Worm (Caenorhabditis elegans) whole organism, L1 larva: ENCODE results near the gene F41D9.2.
A peak's percentile ranks its signal among the peaks of the same experiment; 100 is the strongest.

Experiments
- Y116A8C.19 ChIP-seq: sonication (generic microtip); optimal IDR thresholded peaks from 2 replicates; lab custom pipeline; 2016; ENCODE audit warnings: missing compliant biosample characterization, missing genetic modification characterization, borderline replicate concordance
- aha-1 ChIP-seq: fragments of 150-350 bp; optimal IDR thresholded peaks from 2 replicates; lab custom pipeline; 2014; ENCODE audit warnings: missing biosample characterization, missing genetic modification characterization
- alr-1 ChIP-seq: fragments of 200-800 bp; sonication (Bioruptor generic); optimal IDR thresholded peaks from 2 replicates; lab custom pipeline; 2018; ENCODE audit warnings: borderline replicate concordance, mild to moderate bottlenecking, missing genetic modification characterization, missing compliant biosample characterization
- blmp-1 ChIP-seq: fragments of 150-350 bp; optimal IDR thresholded peaks from 2 replicates; lab custom pipeline; 2014; ENCODE audit warnings: missing biosample characterization, missing genetic modification characterization
- ceh-8 ChIP-seq: fragments of 200-800 bp; sonication (Bioruptor generic); optimal IDR thresholded peaks from 2 replicates; lab custom pipeline; 2018; ENCODE audit warnings: mild to moderate bottlenecking, missing genetic modification characterization, moderate library complexity, missing compliant biosample characterization
- ceh-82 ChIP-seq, 3 experiments: fragments of 150-350 bp in 1 of 3; sonication (generic microtip) in 2 of 3; optimal IDR thresholded peaks; 2 replicates each; lab custom pipeline; 2014 to 2017; ENCODE audit warnings: missing biosample characterization in 3 of 3, missing genetic modification characterization in 3 of 3
- ceh-88 ChIP-seq: fragments of 200-800 bp; sonication (Bioruptor generic); IDR thresholded peaks from 2 replicates; pipeline ENCODE4 v1.3.6; 2022; ENCODE audit warnings: missing genetic modification characterization, missing compliant biosample characterization
- ces-1 ChIP-seq: fragments of 150-350 bp; optimal IDR thresholded peaks from 2 replicates; lab custom pipeline; 2014; ENCODE audit warnings: missing biosample characterization, missing genetic modification reagents, missing genetic modification characterization
- dpl-1 ChIP-seq, 3 experiments: fragments of 150-350 bp in 2 of 3; sonication (generic microtip) in 1 of 3; optimal IDR thresholded peaks; 2 replicates each; lab custom pipeline; 2014 to 2017; ENCODE audit warnings: missing biosample characterization in 3 of 3, missing genetic modification characterization in 3 of 3, missing genetic modification reagents in 3 of 3
- dsc-1 ChIP-seq: sonication (generic microtip); optimal IDR thresholded peaks from 2 replicates; lab custom pipeline; 2016; ENCODE audit warnings: mild to moderate bottlenecking, missing genetic modification characterization, missing compliant biosample characterization
- efl-1 ChIP-seq, 4 experiments: fragments of 150-350 bp; optimal IDR thresholded peaks in 3 of 4; peaks in 1 of 4; 1 replicate in 1 of 4; 2 replicates in 3 of 4; lab custom pipeline; 2014; ENCODE audit warnings: missing biosample characterization in 2 of 4, missing genetic modification characterization in 2 of 4, missing genetic modification reagents in 2 of 4
- egl-13 ChIP-seq: sonication (generic microtip); optimal IDR thresholded peaks from 2 replicates; lab custom pipeline; 2016; ENCODE audit warnings: missing genotype, missing genetic modification reagents, missing genetic modification characterization, missing compliant biosample characterization
- egl-27 ChIP-seq, 2 experiments: fragments of 150-350 bp in 1 of 2; sonication (generic microtip); optimal IDR thresholded peaks; 3 replicates each; lab custom pipeline; 2017 to 2018; ENCODE audit warnings: missing biosample characterization in 2 of 2, missing genetic modification characterization in 2 of 2, missing genetic modification reagents in 2 of 2
- elt-2 ChIP-seq: sonication (generic microtip); optimal IDR thresholded peaks from 2 replicates; lab custom pipeline; 2016; ENCODE audit warnings: missing genetic modification characterization, mild to moderate bottlenecking, inconsistent platforms, missing compliant biosample characterization, missing genetic modification reagents
- elt-3 ChIP-seq, 6 experiments: fragments of 150-350 bp in 1 of 6; sonication (generic microtip); optimal IDR thresholded peaks; 2 replicates each; lab custom pipeline; 2017 to 2018; ENCODE audit warnings: missing biosample characterization in 6 of 6, missing genetic modification characterization in 6 of 6, inconsistent platforms in 1 of 6
- ets-5 ChIP-seq: fragments of 200-800 bp; sonication (Bioruptor generic); IDR thresholded peaks from 2 replicates; pipeline ENCODE4 v1.3.6; 2022; ENCODE audit warnings: missing genetic modification characterization, missing compliant biosample characterization
- fkh-4 ChIP-seq: sonication (generic microtip); optimal IDR thresholded peaks from 2 replicates; lab custom pipeline; 2016; ENCODE audit warnings: missing compliant biosample characterization, missing genetic modification characterization, borderline replicate concordance
- lin-14 ChIP-seq: fragments of 200-800 bp; sonication (Bioruptor generic); optimal IDR thresholded peaks from 2 replicates; lab custom pipeline; 2018; ENCODE audit warnings: mild to moderate bottlenecking, missing genetic modification characterization, moderate library complexity, missing compliant biosample characterization
- lin-39 ChIP-seq: fragments of 150-350 bp; optimal IDR thresholded peaks from 2 replicates; lab custom pipeline; 2014; ENCODE audit warnings: missing biosample characterization, missing genetic modification reagents, missing genetic modification characterization
- lsy-2 ChIP-seq, 2 experiments: fragments of 150-350 bp; optimal IDR thresholded peaks; 2 replicates each; lab custom pipeline; 2014; ENCODE audit warnings: missing biosample characterization in 2 of 2, missing genetic modification characterization in 2 of 2
- mab-9 ChIP-seq: fragments of 200-800 bp; sonication (Bioruptor generic); IDR thresholded peaks from 2 replicates; pipeline ENCODE4 v1.3.6; 2022; ENCODE audit warnings: missing genetic modification reagents, missing genetic modification characterization, missing compliant biosample characterization
- mdl-1 ChIP-seq, 2 experiments: fragments of 150-350 bp; optimal IDR thresholded peaks; 2 replicates each; lab custom pipeline; 2014 to 2017; ENCODE audit warnings: missing biosample characterization in 2 of 2, missing genetic modification characterization in 2 of 2, inconsistent platforms in 1 of 2
- mef-2 ChIP-seq: fragments of 150-350 bp; optimal IDR thresholded peaks from 2 replicates; lab custom pipeline; 2014; ENCODE audit warnings: missing biosample characterization, missing genetic modification characterization
- mep-1 ChIP-seq: fragments of 150-350 bp; optimal IDR thresholded peaks from 2 replicates; lab custom pipeline; 2014; ENCODE audit warnings: missing biosample characterization, missing genetic modification characterization
- nhr-12 ChIP-seq: sonication (generic microtip); optimal IDR thresholded peaks from 2 replicates; lab custom pipeline; 2017; ENCODE audit warnings: missing biosample characterization, missing genetic modification characterization
- nhr-19 ChIP-seq: fragments of 200-800 bp; sonication (Bioruptor generic); conservative IDR thresholded peaks from 2 replicates; pipeline ENCODE4 v1.3.6; 2022; ENCODE audit warnings: missing genetic modification characterization, missing compliant biosample characterization
- nhr-20 ChIP-seq: sonication (generic microtip); optimal IDR thresholded peaks from 2 replicates; lab custom pipeline; 2016; ENCODE audit warnings: mild to moderate bottlenecking, missing genetic modification characterization, missing compliant biosample characterization
- nhr-28 ChIP-seq: fragments of 150-350 bp; optimal IDR thresholded peaks from 2 replicates; lab custom pipeline; 2014; ENCODE audit warnings: missing biosample characterization, missing genetic modification characterization
- nhr-47 ChIP-seq: sonication (generic microtip); optimal IDR thresholded peaks from 2 replicates; lab custom pipeline; 2016; ENCODE audit warnings: mild to moderate bottlenecking, missing genetic modification characterization, moderate library complexity, missing compliant biosample characterization
- nhr-71 ChIP-seq: sonication (generic microtip); optimal IDR thresholded peaks from 2 replicates; lab custom pipeline; 2016; ENCODE audit warnings: mild to moderate bottlenecking, missing genetic modification characterization, moderate library complexity, missing compliant biosample characterization
- nhr-77 ChIP-seq: fragments of 150-350 bp; optimal IDR thresholded peaks from 2 replicates; lab custom pipeline; 2014; ENCODE audit warnings: missing biosample characterization, missing genetic modification characterization
- nhr-84 ChIP-seq: sonication (generic microtip); optimal IDR thresholded peaks from 2 replicates; lab custom pipeline; 2017; ENCODE audit warnings: missing biosample characterization, missing genetic modification characterization
- nhr-85 ChIP-seq: sonication (generic microtip); peaks from one replicate; lab custom pipeline; 2016; ENCODE audit warnings: missing genetic modification characterization, inconsistent platforms, missing compliant biosample characterization
- nhr-90 ChIP-seq: sonication (generic microtip); optimal IDR thresholded peaks from 2 replicates; lab custom pipeline; 2016; ENCODE audit warnings: mild to moderate bottlenecking, missing genetic modification characterization, missing compliant biosample characterization; ENCODE audit not compliant: poor library complexity
- rnt-1 ChIP-seq: sonication (generic microtip); optimal IDR thresholded peaks from 2 replicates; lab custom pipeline; 2016; ENCODE audit warnings: mild to moderate bottlenecking, missing genetic modification characterization, moderate library complexity, missing compliant biosample characterization
- skn-1 ChIP-seq: fragments of 150-350 bp; optimal IDR thresholded peaks from 2 replicates; lab custom pipeline; 2014; ENCODE audit warnings: missing biosample characterization, missing genetic modification characterization
- snpc-4 ChIP-seq: fragments of 150-350 bp; optimal IDR thresholded peaks from 2 replicates; lab custom pipeline; 2014; ENCODE audit warnings: missing biosample characterization, missing genetic modification characterization
- snu-23 ChIP-seq: sonication (generic microtip); optimal IDR thresholded peaks from 2 replicates; lab custom pipeline; 2016; ENCODE audit warnings: missing genetic modification characterization, missing compliant biosample characterization
- sox-4 ChIP-seq: sonication (generic microtip); optimal IDR thresholded peaks from 2 replicates; lab custom pipeline; 2016; ENCODE audit warnings: missing genetic modification characterization, missing compliant biosample characterization
- tbx-2 ChIP-seq: sonication (generic microtip); optimal IDR thresholded peaks from 2 replicates; lab custom pipeline; 2016; ENCODE audit warnings: missing genetic modification characterization, missing compliant biosample characterization
- tlp-1 ChIP-seq: fragments of 150-350 bp; optimal IDR thresholded peaks from 2 replicates; lab custom pipeline; 2014; ENCODE audit warnings: missing biosample characterization, missing genetic modification characterization
- unc-62 ChIP-seq: fragments of 150-350 bp; optimal IDR thresholded peaks from 2 replicates; lab custom pipeline; 2014; ENCODE audit warnings: missing biosample characterization, missing genetic modification reagents, missing genetic modification characterization
- unc-98 ChIP-seq: fragments of 200-800 bp; sonication (Bioruptor generic); IDR thresholded peaks from 2 replicates; pipeline ENCODE4 v1.3.6; 2022; ENCODE audit warnings: missing genetic modification characterization, missing compliant biosample characterization
- vab-15 ChIP-seq: sonication (generic microtip); optimal IDR thresholded peaks from 2 replicates; lab custom pipeline; 2017; ENCODE audit warnings: missing genotype, mild to moderate bottlenecking, missing genetic modification characterization, missing compliant biosample characterization

F41D9.2 gene

ce11 chrX:8404308-8405085 lies 19.8 kb upstream of the F41D9.2 start (continued):
- TF ChIP-seq dsc-1 (tag; lab: Kevin White, UChicago): peak; percentile 95
- peak; percentile 75 for TF ChIP-seq nhr-77 (tag; lab: Kevin White, UChicago)
- TF ChIP-seq Y116A8C.19 (tag; lab: Kevin White, UChicago): no peak
- peak; percentile 92 for TF ChIP-seq nhr-19 (GFP tag; lab: Robert Waterston, UW)
- TF ChIP-seq egl-27 (tag; optimal IDR thresholded peaks at IDR 0.05; lab: Kevin White, UChicago): peak; percentile 69 to 73
- TF ChIP-seq ceh-88: peak; percentile 89
- no peak for TF ChIP-seq nhr-12 (tag; lab: Kevin White, UChicago)
- peak in 2 of 3 experiments; percentile 44 to 50 for TF ChIP-seq dpl-1 (GFP tag; optimal IDR thresholded peaks at IDR 0.05; lab: Kevin White, UChicago)
- peak; percentile 94 for TF ChIP-seq nhr-20 (tag; lab: Kevin White, UChicago)
- TF ChIP-seq unc-98 (GFP tag; lab: Robert Waterston, UW): peak; percentile 73
- TF ChIP-seq nhr-28 (tag; lab: Kevin White, UChicago): no peak
- no peak for TF ChIP-seq tlp-1 (tag; lab: Kevin White, UChicago)
- TF ChIP-seq elt-3 (tag; optimal IDR thresholded peaks at IDR 0.05; lab: Kevin White, UChicago): peak in 3 of 6 experiments; percentile 4 to 83 (median 39)
- peak; percentile 97 for TF ChIP-seq lin-14 (GFP tag; lab: Kevin White, UChicago)
- peak; percentile 77 for TF ChIP-seq elt-2 (tag; lab: Kevin White, UChicago)
- no peak for TF ChIP-seq fkh-4 (tag; lab: Kevin White, UChicago)
- peak; percentile 96 for TF ChIP-seq snu-23
- TF ChIP-seq lin-39: peak; percentile 68
- peak; percentile 65 to 70 for TF ChIP-seq efl-1 (optimal IDR thresholded peaks at IDR 0.05; lab: Kevin White, UChicago)
- peak; percentile 22 to 95 for TF ChIP-seq efl-1 (GFP tag; optimal IDR thresholded peaks at IDR 0.05 in 1 of 2; lab: Kevin White, UChicago)
- TF ChIP-seq mep-1 (tag; lab: Kevin White, UChicago): peak; percentile 81
- TF ChIP-seq unc-62 (GFP tag; lab: Kevin White, UChicago): no peak
- no peak for TF ChIP-seq vab-15 (tag; lab: Kevin White, UChicago)
- TF ChIP-seq rnt-1: peak; percentile 91
- peak; percentile 49 for TF ChIP-seq snpc-4 (tag; lab: Kevin White, UChicago)
- peak; percentile 96 for TF ChIP-seq nhr-71 (tag; lab: Kevin White, UChicago)
- peak; percentile 94 for TF ChIP-seq tbx-2 (tag; lab: Kevin White, UChicago)
- no peak for TF ChIP-seq alr-1 (tag; lab: Kevin White, UChicago)
- no peak for TF ChIP-seq aha-1 (tag; lab: Kevin White, UChicago)
- peak; percentile 84 for TF ChIP-seq egl-13 (tag; lab: Kevin White, UChicago)
- peak; percentile 70 for TF ChIP-seq mab-9
- TF ChIP-seq mdl-1 (tag; optimal IDR thresholded peaks at IDR 0.05; lab: Kevin White, UChicago): peak in 1 of 2 experiments; percentile 81
- TF ChIP-seq lsy-2 (tag; optimal IDR thresholded peaks at IDR 0.05; lab: Kevin White, UChicago): peak; percentile 81 to 83
- peak; percentile 42 for TF ChIP-seq blmp-1 (tag; lab: Kevin White, UChicago)
- TF ChIP-seq ets-5 (GFP tag; lab: Robert Waterston, UW): no peak
- TF ChIP-seq nhr-84 (tag; lab: Kevin White, UChicago): no peak
- TF ChIP-seq ces-1: no peak
- peak; percentile 84 for TF ChIP-seq sox-4 (tag; lab: Kevin White, UChicago)
- peak; percentile 91 for TF ChIP-seq nhr-90 (tag; lab: Kevin White, UChicago)
- TF ChIP-seq ceh-82 (tag; optimal IDR thresholded peaks at IDR 0.05; lab: Kevin White, UChicago): peak; percentile 60 to 83 (median 74)
- TF ChIP-seq skn-1 (tag; lab: Kevin White, UChicago): peak; percentile 78
- TF ChIP-seq nhr-47 (tag; lab: Kevin White, UChicago): peak; percentile 96
- peak; percentile 45 for TF ChIP-seq mef-2 (tag; lab: Kevin White, UChicago)
- peak; percentile 80 for TF ChIP-seq ceh-8 (GFP tag; lab: Kevin White, UChicago)
- TF ChIP-seq nhr-85 (tag; lab: Kevin White, UChicago): peak; percentile 94
